Worm (Caenorhabditis elegans) whole organism, L4 larva: ENCODE measurements around the gene fbl-1.

ENCODE experiments used
- F37D6.2 ChIP-seq: sonication (generic microtip); optimal IDR thresholded peaks from 2 replicates; lab custom pipeline; 2016; ENCODE audit warnings: mild to moderate bottlenecking, missing genetic modification characterization, missing compliant biosample characterization
- F44E2.7 ChIP-seq: fragments of 200-800 bp; sonication (Bioruptor generic); IDR thresholded peaks from 2 replicates; pipeline ENCODE4 v2.1.2; 2022; ENCODE audit warnings: missing genetic modification characterization, missing compliant biosample characterization
- F49E8.2 ChIP-seq: sonication (generic microtip); optimal IDR thresholded peaks from 2 replicates; lab custom pipeline; 2016; ENCODE audit warnings: missing compliant biosample characterization, mild to moderate bottlenecking, missing genetic modification characterization, borderline replicate concordance
- T20F7.1 ChIP-seq: fragments of 200-800 bp; sonication (Bioruptor generic); optimal IDR thresholded peaks from 2 replicates; lab custom pipeline; 2018; ENCODE audit warnings: mild to moderate bottlenecking, missing genetic modification characterization, missing compliant biosample characterization
- aha-1 ChIP-seq: fragments of 150-350 bp; peaks from one replicate; lab custom pipeline; 2014; ENCODE audit warnings: missing biosample characterization, missing genetic modification characterization
- ceh-44 ChIP-seq: fragments of 200-800 bp; sonication (Bioruptor generic); IDR thresholded peaks from 2 replicates; pipeline ENCODE4 v1.3.6; 2022; ENCODE audit warnings: missing genetic modification reagents, missing genetic modification characterization, missing compliant biosample characterization
- ctbp-1 ChIP-seq: fragments of 200-800 bp; sonication (Bioruptor generic); IDR thresholded peaks from 2 replicates; pipeline ENCODE4 v1.3.6; 2022; ENCODE audit warnings: missing genetic modification reagents, missing genetic modification characterization, missing compliant biosample characterization
- daf-12 ChIP-seq: fragments of 150-350 bp; optimal IDR thresholded peaks from 2 replicates; lab custom pipeline; 2014; ENCODE audit warnings: missing biosample characterization, missing genetic modification reagents, missing genetic modification characterization
- daf-19 ChIP-seq: fragments of 200-800 bp; sonication (Bioruptor generic); conservative IDR thresholded peaks from 2 replicates; pipeline ENCODE4 v1.3.6; 2022; ENCODE audit warnings: missing genetic modification characterization, missing compliant biosample characterization
- daf-8 ChIP-seq: fragments of 200-800 bp; sonication (Bioruptor generic); IDR thresholded peaks from 2 replicates; pipeline ENCODE4 v1.3.6; 2022; ENCODE audit warnings: missing genetic modification characterization, missing compliant biosample characterization
- egl-43 ChIP-seq: fragments of 200-800 bp; sonication (Bioruptor generic); IDR thresholded peaks from 2 replicates; pipeline ENCODE4 v1.3.6; 2022; ENCODE audit warnings: missing genetic modification reagents, missing genetic modification characterization, missing compliant biosample characterization
- fkh-10 ChIP-seq: fragments of 150-350 bp; optimal IDR thresholded peaks from 2 replicates; lab custom pipeline; 2014; ENCODE audit warnings: missing biosample characterization, missing genetic modification reagents, missing genetic modification characterization
- gei-8 ChIP-seq: fragments of 200-800 bp; sonication (Bioruptor generic); optimal IDR thresholded peaks from 2 replicates; lab custom pipeline; 2018; ENCODE audit warnings: mild to moderate bottlenecking, missing genetic modification characterization, missing compliant biosample characterization
- hlh-30 ChIP-seq: sonication (generic microtip); optimal IDR thresholded peaks from 2 replicates; lab custom pipeline; 2017; ENCODE audit warnings: antibody characterized with exemption, mild to moderate bottlenecking, missing genetic modification characterization, missing compliant biosample characterization; ENCODE audit not compliant: insufficient read depth
- lim-7 ChIP-seq: fragments of 200-800 bp; sonication (Bioruptor generic); IDR thresholded peaks from 2 replicates; pipeline ENCODE4 v1.3.6; 2022; ENCODE audit warnings: missing genetic modification characterization, missing compliant biosample characterization
- lin-13 ChIP-seq: fragments of 150-350 bp; optimal IDR thresholded peaks from 2 replicates; lab custom pipeline; 2014; ENCODE audit warnings: missing biosample characterization, missing genetic modification reagents, missing genetic modification characterization
- lin-15B ChIP-seq: fragments of 150-350 bp; sonication (generic microtip); optimal IDR thresholded peaks from 3 replicates; lab custom pipeline; 2014; ENCODE audit warnings: missing biosample characterization, missing genetic modification characterization
- lin-29 ChIP-seq: fragments of 200-800 bp; sonication (Bioruptor generic); IDR thresholded peaks from 2 replicates; pipeline ENCODE4 v1.3.6; 2022; ENCODE audit warnings: missing genetic modification reagents, missing genetic modification characterization, missing compliant biosample characterization
- lin-38 ChIP-seq: fragments of 200-800 bp; sonication (Bioruptor generic); IDR thresholded peaks from 2 replicates; pipeline ENCODE4 v1.3.6; 2022; ENCODE audit warnings: missing genetic modification reagents, missing genetic modification characterization, missing compliant biosample characterization
- lsy-2 ChIP-seq, 2 experiments: fragments of 150-350 bp in 1 of 2; sonication (generic microtip) in 1 of 2; optimal IDR thresholded peaks; 2 replicates each; lab custom pipeline; 2014 to 2017; ENCODE audit warnings: missing biosample characterization in 2 of 2, missing genetic modification characterization in 2 of 2
- nhr-111 ChIP-seq: fragments of 200-800 bp; sonication (Bioruptor generic); optimal IDR thresholded peaks from 2 replicates; lab custom pipeline; 2018; ENCODE audit warnings: mild to moderate bottlenecking, missing genetic modification characterization, missing compliant biosample characterization
- nhr-237 ChIP-seq: sonication (generic microtip); optimal IDR thresholded peaks from 2 replicates; lab custom pipeline; 2017; ENCODE audit warnings: missing biosample characterization, missing genetic modification characterization
- nhr-28 ChIP-seq: fragments of 150-350 bp; optimal IDR thresholded peaks from 2 replicates; lab custom pipeline; 2014; ENCODE audit warnings: missing biosample characterization, missing genetic modification characterization
- nhr-41 ChIP-seq: fragments of 200-800 bp; sonication (Bioruptor generic); IDR thresholded peaks from 2 replicates; pipeline ENCODE4 v1.3.6; 2022; ENCODE audit warnings: missing genetic modification reagents, missing genetic modification characterization, missing compliant biosample characterization
- nhr-76 ChIP-seq: fragments of 150-350 bp; optimal IDR thresholded peaks from 2 replicates; lab custom pipeline; 2014; ENCODE audit warnings: missing biosample characterization, missing genetic modification characterization
- saeg-2 ChIP-seq: fragments of 200-800 bp; sonication (Bioruptor generic); IDR thresholded peaks from 2 replicates; pipeline ENCODE4 v1.3.6; 2022; ENCODE audit warnings: missing genetic modification reagents, missing genetic modification characterization, missing compliant biosample characterization
- sdz-12 ChIP-seq: fragments of 200-800 bp; sonication (Bioruptor generic); optimal IDR thresholded peaks from 2 replicates; lab custom pipeline; 2018; ENCODE audit warnings: mild to moderate bottlenecking, missing genetic modification characterization, missing compliant biosample characterization
- snpc-4 ChIP-seq: fragments of 150-350 bp; optimal IDR thresholded peaks from 2 replicates; lab custom pipeline; 2014; ENCODE audit warnings: missing biosample characterization, missing genetic modification characterization
- spr-3 ChIP-seq: fragments of 200-800 bp; sonication (Bioruptor generic); optimal IDR thresholded peaks from 2 replicates; lab custom pipeline; 2018; ENCODE audit warnings: mild to moderate bottlenecking, missing genetic modification characterization, missing compliant biosample characterization
- tra-1 ChIP-seq: fragments of 200-800 bp; sonication (Bioruptor generic); IDR thresholded peaks from 2 replicates; pipeline ENCODE4 v1.3.6; 2022; ENCODE audit warnings: missing genetic modification reagents, missing genetic modification characterization, missing compliant biosample characterization
- unc-130 ChIP-seq: sonication (generic microtip); optimal IDR thresholded peaks from 2 replicates; lab custom pipeline; 2016; ENCODE audit warnings: missing genetic modification reagents, missing genetic modification characterization, missing compliant biosample characterization
- unc-62 ChIP-seq, 3 experiments: fragments of 150-350 bp in 1 of 3; sonication (generic microtip); optimal IDR thresholded peaks in 2 of 3; peaks in 1 of 3; 1 replicate in 1 of 3; 2 replicates in 2 of 3; lab custom pipeline; 2014 to 2017; ENCODE audit warnings: missing biosample characterization in 3 of 3, missing genetic modification characterization in 3 of 3, missing genetic modification reagents in 3 of 3, missing genotype in 1 of 3
- vab-7 ChIP-seq: fragments of 200-800 bp; sonication (Bioruptor generic); IDR thresholded peaks from 2 replicates; pipeline ENCODE4 v1.3.6; 2022; ENCODE audit warnings: missing genetic modification reagents, missing genetic modification characterization, missing compliant biosample characterization
- zag-1 ChIP-seq: fragments of 150-350 bp; optimal IDR thresholded peaks from 2 replicates; lab custom pipeline; 2014; ENCODE audit warnings: missing biosample characterization, missing genetic modification characterization
- ztf-7 ChIP-seq: fragments of 150-350 bp; optimal IDR thresholded peaks from 2 replicates; lab custom pipeline; 2014; ENCODE audit warnings: missing biosample characterization, missing genetic modification characterization

Gene fbl-1

ce11 chrIV:9498088-9498487 is 42.5 kb upstream of the fbl-1 start, which contains the start of gene sru-4:
TSS of gene sru-4 (plus strand) at chrIV:9498388.
- TF ChIP-seq daf-12 (tag; lab: Kevin White, UChicago) (no peak), vab-7 (no peak), unc-130 (GFP tag; lab: Kevin White, UChicago) (no peak), unc-62 (GFP tag; optimal IDR thresholded peaks at IDR 0.05 in 1 of 2; lab: Kevin White, UChicago) (no peak), unc-62 (tag; optimal IDR thresholded peaks at IDR 0.05; lab: Kevin White, UChicago) (no peak), snpc-4 (tag; lab: Kevin White, UChicago) (no peak), ceh-44 (GFP tag; lab: Robert Waterston, UW) (no peak), lin-13 (GFP tag; lab: Kevin White, UChicago) (no peak), spr-3 (GFP tag; lab: Kevin White, UChicago) (no peak), lin-38 (GFP tag; lab: Robert Waterston, UW) (no peak), F44E2.7 (GFP tag; lab: Robert Waterston, UW) (no peak), nhr-237 (no peak), gei-8 (no peak), nhr-41 (GFP tag; lab: Robert Waterston, UW) (no peak), ztf-7 (tag; lab: Kevin White, UChicago) (no peak)
- TF ChIP-seq, all 104 proteins: peak for 0

- no peak for TF ChIP-seq F37D6.2
- TF ChIP-seq lin-15B = no peak
- peak; percentile 94 for TF ChIP-seq nhr-28 (tag; lab: Kevin White, UChicago)
Observed at ce11 chrIV:9499636-9500035, 41.0 kb upstream of the fbl-1 start.

- TF ChIP-seq daf-19 (no peak), nhr-111 (GFP tag; lab: Kevin White, UChicago) (no peak), nhr-28 (tag; lab: Kevin White, UChicago) (no peak), hlh-30 (tag; lab: Kevin White, UChicago) (no peak), fkh-10 (no peak), aha-1 (peak; percentile 87), lim-7 (GFP tag; lab: Robert Waterston, UW) (no peak), ctbp-1 (GFP tag; lab: Robert Waterston, UW) (no peak), ztf-7 (tag; lab: Kevin White, UChicago) (peak; percentile 57), tra-1 (GFP tag; lab: Robert Waterston, UW) (no peak)
- TF ChIP-seq, all 104 proteins: peak for 2
Observed at ce11 chrIV:9500100-9500499, 40.5 kb upstream of the fbl-1 start, which contains the start of gene ugt-21. TSS of gene ugt-21 (plus strand) at chrIV:9500311.

ce11 chrIV:9506251-9506650 is 34.4 kb upstream of the fbl-1 start, which contains the start of gene ttr-9:
TSS of gene ttr-9 (minus strand) at chrIV:9506351.
- TF ChIP-seq nhr-76 (tag; lab: Kevin White, UChicago) (no peak), daf-8 (GFP tag; lab: Robert Waterston, UW) (no peak), lsy-2 (tag; optimal IDR thresholded peaks at IDR 0.05; lab: Kevin White, UChicago) (no peak), F49E8.2 (tag; lab: Kevin White, UChicago) (no peak), sdz-12 (GFP tag; lab: Kevin White, UChicago) (no peak), zag-1 (tag; lab: Kevin White, UChicago) (no peak), egl-43 (GFP tag; lab: Robert Waterston, UW) (no peak), lim-7 (GFP tag; lab: Robert Waterston, UW) (no peak), saeg-2 (GFP tag; lab: Robert Waterston, UW) (no peak), lin-15B (no peak), tra-1 (GFP tag; lab: Robert Waterston, UW) (no peak), T20F7.1 (GFP tag; lab: Kevin White, UChicago) (no peak), lin-29 (GFP tag; lab: Robert Waterston, UW) (no peak)
